Fruit fly (Drosophila melanogaster) whole organism, embryonic: ENCODE results near the gene CG9550.

Experiments used
- Atf3 ChIP-seq: fragments of 200-800 bp; sonication (Bioruptor generic); optimal IDR thresholded peaks from 3 replicates; lab custom pipeline; 2016; ENCODE audit warnings: missing biosample characterization, missing genetic modification characterization
- B-H2 ChIP-seq: fragments of 200-800 bp; sonication (Bioruptor generic); optimal IDR thresholded peaks from 2 replicates; lab custom pipeline; 2018; ENCODE audit warnings: missing biosample characterization, mild to moderate bottlenecking, missing genetic modification characterization
- CG10959 ChIP-seq: fragments of 200-800 bp; sonication (Bioruptor generic); IDR thresholded peaks from 2 replicates; pipeline ENCODE4 v1.3.6; 2022; ENCODE audit warnings: missing biosample characterization, missing genetic modification characterization
- CG11398 ChIP-seq: fragments of 200-800 bp; sonication (Bioruptor generic); optimal IDR thresholded peaks from 2 replicates; lab custom pipeline; 2016; ENCODE audit warnings: missing biosample characterization, missing genetic modification characterization
- CG12219 ChIP-seq: fragments of 200-800 bp; sonication (Bioruptor generic); optimal IDR thresholded peaks from 3 replicates; lab custom pipeline; 2018; ENCODE audit warnings: missing biosample characterization, mild to moderate bottlenecking, missing genetic modification characterization
- CG13624 ChIP-seq: fragments of 200-800 bp; sonication (Bioruptor generic); optimal IDR thresholded peaks from 2 replicates; lab custom pipeline; 2016; ENCODE audit warnings: missing biosample characterization, missing genetic modification characterization
- CG15073 ChIP-seq: fragments of 200-800 bp; sonication (Bioruptor generic); optimal IDR thresholded peaks from 2 replicates; lab custom pipeline; 2016; ENCODE audit warnings: missing biosample characterization, missing genetic modification characterization
- CG16813 ChIP-seq: fragments of 200-800 bp; sonication (Bioruptor generic); IDR thresholded peaks from 3 replicates; pipeline ENCODE4 v1.3.6; 2022; ENCODE audit warnings: missing biosample characterization, missing genetic modification characterization; ENCODE audit not compliant: partially characterized antibody
- CG17361 ChIP-seq: fragments of 200-800 bp; sonication (Bioruptor generic); IDR thresholded peaks from 3 replicates; pipeline ENCODE4 v1.3.6; 2022; ENCODE audit warnings: missing biosample characterization, missing genetic modification characterization
- CG2116 ChIP-seq: fragments of 200-800 bp; sonication (Bioruptor generic); optimal IDR thresholded peaks from 3 replicates; lab custom pipeline; 2018; ENCODE audit warnings: missing biosample characterization, mild to moderate bottlenecking, missing genetic modification characterization
- CG2120 ChIP-seq: fragments of 200-800 bp; sonication (Bioruptor generic); optimal IDR thresholded peaks from 3 replicates; lab custom pipeline; 2016; ENCODE audit warnings: missing biosample characterization, missing genetic modification characterization
- CG31388 ChIP-seq: fragments of 200-800 bp; sonication (Bioruptor generic); optimal IDR thresholded peaks from 2 replicates; lab custom pipeline; 2016; ENCODE audit warnings: missing biosample characterization, missing genetic modification characterization
- CG4328 ChIP-seq: fragments of 200-800 bp; sonication (Bioruptor generic); optimal IDR thresholded peaks from 3 replicates; lab custom pipeline; 2017; ENCODE audit warnings: missing biosample characterization, missing genetic modification reagents, missing genetic modification characterization
- CG4820 ChIP-seq: fragments of 200-800 bp; sonication (Bioruptor generic); optimal IDR thresholded peaks from 3 replicates; lab custom pipeline; 2016; ENCODE audit warnings: missing biosample characterization, missing genetic modification characterization
- CG7928 ChIP-seq: fragments of 200-800 bp; sonication (Bioruptor generic); optimal IDR thresholded peaks from 2 replicates; lab custom pipeline; 2017; ENCODE audit warnings: missing biosample characterization, mild to moderate bottlenecking, missing genetic modification characterization
- CG9437 ChIP-seq: fragments of 200-800 bp; sonication (Bioruptor generic); optimal IDR thresholded peaks from 2 replicates; lab custom pipeline; 2018; ENCODE audit warnings: missing biosample characterization, mild to moderate bottlenecking, missing genetic modification characterization
- Chrac-16 ChIP-seq: fragments of 200-800 bp; sonication (Bioruptor generic); optimal IDR thresholded peaks from 3 replicates; lab custom pipeline; 2016; ENCODE audit warnings: missing biosample characterization, missing genetic modification characterization
- CoRest ChIP-seq: fragments of 200-800 bp; sonication (Bioruptor generic); optimal IDR thresholded peaks from 3 replicates; lab custom pipeline; 2018; ENCODE audit warnings: missing biosample characterization, mild to moderate bottlenecking, missing genetic modification characterization, moderate library complexity
- D ChIP-seq, 2 experiments: fragments of 200-800 bp in 1 of 2; fragments of >200 bp in 1 of 2; sonication (Bioruptor generic) in 1 of 2; optimal IDR thresholded peaks; 2 replicates in 1 of 2; 3 replicates in 1 of 2; lab custom pipeline; 2017; ENCODE audit warnings: mild to moderate bottlenecking in 1 of 2, missing biosample characterization in 1 of 2, missing genetic modification characterization in 1 of 2, missing genetic modification reagents in 1 of 2
- D19A ChIP-seq: fragments of 200-800 bp; optimal IDR thresholded peaks from 3 replicates; lab custom pipeline; 2019; ENCODE audit warnings: missing biosample characterization, mild to moderate bottlenecking, missing genetic modification characterization, moderate library complexity
- Dref ChIP-seq: fragments of 200-800 bp; sonication (Bioruptor generic); IDR thresholded peaks from 2 replicates; pipeline ENCODE4 v1.3.6; 2022; ENCODE audit warnings: missing biosample characterization, missing genetic modification characterization
- E2f1 ChIP-seq: fragments of 200-800 bp; sonication (Bioruptor generic); IDR thresholded peaks from 2 replicates; pipeline ENCODE4 v1.3.6; 2022; ENCODE audit warnings: missing biosample characterization, missing genetic modification characterization
- Eip74EF ChIP-seq, 2 experiments: fragments of 200-800 bp in 1 of 2; fragments of >200 bp in 1 of 2; sonication (Bioruptor generic) in 1 of 2; optimal IDR thresholded peaks; 2 replicates each; lab custom pipeline; 2017 to 2019; ENCODE audit warnings: missing biosample characterization in 2 of 2, missing genetic modification characterization in 2 of 2, mild to moderate bottlenecking in 1 of 2, moderate library complexity in 1 of 2
- Fer2 ChIP-seq: fragments of 200-800 bp; sonication (Bioruptor generic); optimal IDR thresholded peaks from 2 replicates; lab custom pipeline; 2018; ENCODE audit warnings: missing biosample characterization, mild to moderate bottlenecking, missing genetic modification characterization, moderate library complexity
- Gug ChIP-seq: fragments of 200-800 bp; sonication (Bioruptor generic); IDR thresholded peaks from 4 replicates; pipeline ENCODE4 v1.3.6; 2022; ENCODE audit warnings: missing biosample characterization, missing genetic modification characterization
- HLHmδ ChIP-seq: fragments of 200-800 bp; sonication (Bioruptor generic); optimal IDR thresholded peaks from 2 replicates; lab custom pipeline; 2018; ENCODE audit warnings: missing biosample characterization, mild to moderate bottlenecking, missing genetic modification characterization, moderate library complexity
- Hmr ChIP-seq: fragments of 200-800 bp; sonication (Bioruptor generic); optimal IDR thresholded peaks from 3 replicates; lab custom pipeline; 2017; ENCODE audit warnings: mild to moderate bottlenecking, missing biosample characterization, missing genetic modification reagents, missing genetic modification characterization
- Hsf ChIP-seq: fragments of 200-800 bp; sonication (Bioruptor generic); optimal IDR thresholded peaks from 3 replicates; lab custom pipeline; 2016; ENCODE audit warnings: missing biosample characterization, missing genetic modification characterization
- Nf-YA ChIP-seq: fragments of 200-800 bp; sonication (Bioruptor generic); IDR thresholded peaks from 2 replicates; pipeline ENCODE4 v1.3.6; 2022; ENCODE audit warnings: missing biosample characterization, missing genetic modification characterization
- Ptx1 ChIP-seq: fragments of 200-800 bp; sonication (Bioruptor generic); IDR thresholded peaks from 2 replicates; pipeline ENCODE4 v1.3.6; 2022; ENCODE audit warnings: missing biosample characterization, missing genetic modification characterization
- Rfx ChIP-seq: fragments of 200-800 bp; sonication (Bioruptor generic); IDR thresholded peaks from 2 replicates; pipeline ENCODE4 v1.3.6; 2022; ENCODE audit warnings: missing biosample characterization, missing genetic modification characterization
- Sry-δ ChIP-seq: fragments of 200-800 bp; sonication (Bioruptor generic); optimal IDR thresholded peaks from 2 replicates; lab custom pipeline; 2016; ENCODE audit warnings: missing biosample characterization, missing genetic modification characterization
- Usf ChIP-seq: fragments of 200-800 bp; sonication (Bioruptor generic); optimal IDR thresholded peaks from 2 replicates; lab custom pipeline; 2017; ENCODE audit warnings: missing genotype, missing biosample characterization, missing genetic modification characterization
- Vsx1 ChIP-seq: fragments of 200-800 bp; sonication (Bioruptor generic); optimal IDR thresholded peaks from 2 replicates; lab custom pipeline; 2017; ENCODE audit warnings: missing biosample characterization, mild to moderate bottlenecking, missing genetic modification characterization, missing genetic modification reagents
- Xrp1 ChIP-seq: fragments of 200-800 bp; sonication (Bioruptor generic); IDR thresholded peaks from 2 replicates; pipeline ENCODE4 v1.3.6; 2022; ENCODE audit warnings: missing biosample characterization, missing genetic modification characterization
- bbx ChIP-seq: fragments of 200-800 bp; sonication (Bioruptor generic); IDR thresholded peaks from 2 replicates; pipeline ENCODE4 v1.3.6; 2022; ENCODE audit warnings: missing biosample characterization, missing genetic modification characterization; ENCODE audit not compliant: partially characterized antibody
- ci ChIP-seq: fragments of 200-800 bp; sonication (Bioruptor generic); IDR thresholded peaks from 3 replicates; pipeline ENCODE4 v1.3.6; 2022; ENCODE audit warnings: missing biosample characterization, missing genetic modification characterization
- cwo ChIP-seq: fragments of 200-800 bp; sonication (Bioruptor generic); optimal IDR thresholded peaks from 3 replicates; lab custom pipeline; 2017; ENCODE audit warnings: missing biosample characterization, missing genetic modification characterization, mild to moderate bottlenecking, moderate library complexity, missing genetic modification reagents
- dan ChIP-seq: fragments of 200-800 bp; sonication (Bioruptor generic); IDR thresholded peaks from 2 replicates; pipeline ENCODE4 v1.3.6; 2022; ENCODE audit warnings: missing biosample characterization, missing genetic modification characterization
- jing ChIP-seq: fragments of 200-800 bp; sonication (Bioruptor generic); optimal IDR thresholded peaks from 2 replicates; lab custom pipeline; 2018; ENCODE audit warnings: missing biosample characterization, mild to moderate bottlenecking, missing genetic modification characterization
- nau ChIP-seq: fragments of 200-800 bp; sonication (Bioruptor generic); optimal IDR thresholded peaks from 3 replicates; lab custom pipeline; 2017; ENCODE audit warnings: missing biosample characterization, mild to moderate bottlenecking, missing genetic modification characterization, missing genetic modification reagents
- phol ChIP-seq: fragments of 200-800 bp; sonication (Bioruptor generic); optimal IDR thresholded peaks from 3 replicates; lab custom pipeline; 2018; ENCODE audit warnings: missing biosample characterization, mild to moderate bottlenecking, missing genetic modification characterization, moderate library complexity
- repo ChIP-seq: fragments of 200-800 bp; sonication (Bioruptor generic); optimal IDR thresholded peaks from 2 replicates; lab custom pipeline; 2016; ENCODE audit warnings: missing biosample characterization, missing genetic modification characterization
- shn ChIP-seq: fragments of 200-800 bp; sonication (Bioruptor generic); optimal IDR thresholded peaks from 3 replicates; lab custom pipeline; 2016; ENCODE audit warnings: missing biosample characterization, missing genetic modification characterization
- slou ChIP-seq: fragments of 200-800 bp; sonication (Bioruptor generic); optimal IDR thresholded peaks from 3 replicates; lab custom pipeline; 2016; ENCODE audit warnings: missing biosample characterization, missing genetic modification characterization
- slp2 ChIP-seq: fragments of 200-800 bp; sonication (Bioruptor generic); optimal IDR thresholded peaks from 2 replicates; lab custom pipeline; 2016; ENCODE audit warnings: missing biosample characterization, missing genetic modification characterization
- sr ChIP-seq: fragments of 200-800 bp; sonication (Bioruptor generic); IDR thresholded peaks from 3 replicates; pipeline ENCODE4 v1.3.6; 2022; ENCODE audit warnings: missing biosample characterization, missing genetic modification characterization
- stwl ChIP-seq: fragments of 200-800 bp; sonication (Bioruptor generic); optimal IDR thresholded peaks from 3 replicates; lab custom pipeline; 2018; ENCODE audit warnings: missing biosample characterization, mild to moderate bottlenecking, missing genetic modification characterization, moderate library complexity
- trem ChIP-seq: fragments of 200-800 bp; optimal IDR thresholded peaks from 3 replicates; lab custom pipeline; 2019; ENCODE audit warnings: missing biosample characterization, mild to moderate bottlenecking, missing genetic modification characterization, moderate library complexity
- ttk ChIP-seq: fragments of 200-800 bp; sonication (Bioruptor generic); IDR thresholded peaks from 2 replicates; pipeline ENCODE4 v2.1.2; 2022; ENCODE audit warnings: missing biosample characterization, missing genetic modification characterization

The CG9550 gene

dm6 chr2L:6490783-6491249 is 6.0 kb upstream of the CG9550 start, which contains the start of the genes Phf5a and CG31638 (continued):
- TF ChIP-seq sr: 0 out of 3 replicates have a peak, but pooled peaks have one; percentile 18
- TF ChIP-seq CG9437 (GFP tag; lab: Kevin White, UChicago): peak; percentile 87
- TF ChIP-seq CG17361 (GFP tag; lab: Robert Waterston, UW): peak; percentile 97
- peak; percentile 58 for TF ChIP-seq Usf (GFP tag; lab: Kevin White, UChicago)
- TF ChIP-seq CG13624 (GFP tag; lab: Kevin White, UChicago): no peak
- peak; percentile 52 for TF ChIP-seq Atf3 (GFP tag; lab: Kevin White, UChicago)
- TF ChIP-seq Eip74EF (GFP tag; optimal IDR thresholded peaks at IDR 0.05; lab: Kevin White, UChicago): peak in 1 of 2 experiments; percentile 51
- no peak for TF ChIP-seq jing (GFP tag; lab: Kevin White, UChicago)
- 0 out of 3 replicates have a peak, but pooled peaks have one; percentile 14 for TF ChIP-seq CG16813
- TF ChIP-seq CG10959 (GFP tag; lab: Robert Waterston, UW): peak; percentile 34; the same call in 1 of the 2 replicates
- peak; percentile 96 for TF ChIP-seq Chrac-16 (GFP tag; lab: Kevin White, UChicago)
- peak; percentile 58 for TF ChIP-seq shn (GFP tag; lab: Kevin White, UChicago)
- TF ChIP-seq trem (tag; lab: Kevin White, UChicago): peak; percentile 96
- no peak for TF ChIP-seq nau (GFP tag; lab: Kevin White, UChicago)
- peak; percentile 98 for TF ChIP-seq Xrp1 (GFP tag; lab: Robert Waterston, UW)
- TF ChIP-seq Ptx1 (GFP tag; lab: Robert Waterston, UW): peak; percentile 73
- TF ChIP-seq CoRest (tag; lab: Kevin White, UChicago): peak; percentile 90
- TF ChIP-seq ci (GFP tag; lab: Robert Waterston, UW): peak; percentile 92
- peak; percentile 88 for TF ChIP-seq CG4328 (GFP tag; lab: Kevin White, UChicago)
- TF ChIP-seq CG12219 (GFP tag; lab: Kevin White, UChicago): peak; percentile 83
- TF ChIP-seq bbx (GFP tag; lab: Robert Waterston, UW): no peak
- TF ChIP-seq Hmr (GFP tag; lab: Kevin White, UChicago): peak; percentile 96
- peak; percentile 78 for TF ChIP-seq CG2116 (GFP tag; lab: Kevin White, UChicago)
- peak; percentile 51 for TF ChIP-seq CG4820
- TF ChIP-seq CG11398 (GFP tag; lab: Kevin White, UChicago): no peak
- TF ChIP-seq E2f1 (GFP tag; lab: Robert Waterston, UW): peak; percentile 98
- TF ChIP-seq D (optimal IDR thresholded peaks at IDR 0.05; lab: Kevin White, UChicago): no peak
- peak; percentile 90 for TF ChIP-seq D (GFP tag; optimal IDR thresholded peaks at IDR 0.05; lab: Kevin White, UChicago)
- peak; percentile 84 for TF ChIP-seq Vsx1
- TF ChIP-seq CG7928 (GFP tag; lab: Kevin White, UChicago): peak; percentile 73
- no peak for TF ChIP-seq Dref (GFP tag; lab: Robert Waterston, UW)
- TF ChIP-seq ttk (GFP tag; lab: Robert Waterston, UW): peak; percentile 54
- TF ChIP-seq slp2 (GFP tag; lab: Kevin White, UChicago): peak; percentile 61
- no peak for TF ChIP-seq repo (GFP tag; lab: Kevin White, UChicago)
- TF ChIP-seq Gug (GFP tag; lab: Robert Waterston, UW): peak; percentile 95
- peak; percentile 88 for TF ChIP-seq dan (GFP tag; lab: Robert Waterston, UW)
- TF ChIP-seq CG2120 (GFP tag; lab: Kevin White, UChicago): peak; percentile 93
- no peak for TF ChIP-seq Nf-YA (GFP tag; lab: Robert Waterston, UW)
- TF ChIP-seq Rfx (GFP tag; lab: Robert Waterston, UW): peak; percentile 76
- peak; percentile 28 for TF ChIP-seq Hsf (GFP tag; lab: Kevin White, UChicago)
- no peak for TF ChIP-seq HLHmδ (GFP tag; lab: Kevin White, UChicago)
- peak; percentile 99 for TF ChIP-seq stwl (tag; lab: Kevin White, UChicago)
- TF ChIP-seq cwo: peak; percentile 87
- TF ChIP-seq slou (GFP tag; lab: Kevin White, UChicago): peak; percentile 83
- TF ChIP-seq B-H2: peak; percentile 62
- TF ChIP-seq D19A: peak; percentile 54
- TF ChIP-seq Fer2: peak; percentile 95
- peak; percentile 48 for TF ChIP-seq CG31388
- TF ChIP-seq Sry-δ (GFP tag; lab: Kevin White, UChicago): no peak
- TF ChIP-seq CG15073 (GFP tag; lab: Kevin White, UChicago): no peak
- TF ChIP-seq phol (tag; lab: Kevin White, UChicago): peak; percentile 98
